1 fruit fly cellular context compared by ENCODE assay signal in the genomic region with DNA sequence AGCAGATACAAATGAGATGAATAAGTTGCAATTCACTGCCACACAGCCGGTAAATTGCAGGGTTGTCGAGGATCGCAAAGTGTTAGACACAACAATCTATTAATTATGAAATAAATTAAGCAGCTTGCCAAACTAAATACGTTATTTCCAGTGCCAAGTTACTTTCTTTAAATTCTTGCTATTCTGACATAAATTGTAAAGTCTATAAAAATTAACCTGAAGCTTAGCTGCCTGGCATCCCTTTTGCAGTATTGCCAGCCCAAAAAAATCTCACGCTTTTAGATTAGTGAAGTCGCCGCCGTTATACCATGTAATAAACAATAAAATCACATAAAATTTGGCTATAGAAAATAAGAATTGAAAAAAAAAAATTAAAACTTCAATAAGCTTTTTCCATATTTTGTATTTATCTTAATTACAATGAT.
TF ChIP-seq lines count a peak whose summit lies in the region.

No protein-coding gene starts in this region.

TF ChIP-seq in whole organism, embryonic, 481 proteins besides CTCF, POLR2A, EP300 and RAD21 (continued from another document):
- TF ChIP-seq inv (GFP tag; IDR thresholded peaks at IDR 0.05; lab: Robert Waterston, UW; ENCODE audit: partially characterized antibody): no peak
- TF ChIP-seq mam (GFP tag; optimal IDR thresholded peaks at IDR 0.05; lab: Kevin White, UChicago): peak; percentile 95
- TF ChIP-seq crol (GFP tag; IDR thresholded peaks at IDR 0.05; lab: Robert Waterston, UW): no peak; the same call in 1 of the 2 replicates
- TF ChIP-seq CG11085 (GFP tag; IDR thresholded peaks at IDR 0.05; lab: Robert Waterston, UW): peak; percentile 83
